Worm (Caenorhabditis elegans) whole organism, L4 larva: Measurements from ENCODE around the gene ZK1320.5.

Experiments
- F10B5.3 ChIP-seq: sonication (generic microtip); optimal IDR thresholded peaks from 2 replicates; lab custom pipeline; 2016; ENCODE audit warnings: mild to moderate bottlenecking, missing genetic modification characterization, missing compliant biosample characterization
- F49E8.2 ChIP-seq: sonication (generic microtip); optimal IDR thresholded peaks from 2 replicates; lab custom pipeline; 2016; ENCODE audit warnings: missing compliant biosample characterization, mild to moderate bottlenecking, missing genetic modification characterization, borderline replicate concordance
- T20F7.1 ChIP-seq: fragments of 200-800 bp; sonication (Bioruptor generic); optimal IDR thresholded peaks from 2 replicates; lab custom pipeline; 2018; ENCODE audit warnings: mild to moderate bottlenecking, missing genetic modification characterization, missing compliant biosample characterization
- T26A8.4 ChIP-seq: fragments of 200-800 bp; sonication (Bioruptor generic); IDR thresholded peaks from 2 replicates; pipeline ENCODE4 v1.3.6; 2022; ENCODE audit warnings: missing genetic modification characterization, missing compliant biosample characterization
- Y5F2A.4 ChIP-seq: fragments of 200-800 bp; sonication (Bioruptor generic); optimal IDR thresholded peaks from 2 replicates; lab custom pipeline; 2018; ENCODE audit warnings: mild to moderate bottlenecking, missing genetic modification characterization, missing compliant biosample characterization
- Y75B8A.6 ChIP-seq: fragments of 200-800 bp; sonication (Bioruptor generic); IDR thresholded peaks from 2 replicates; pipeline ENCODE4 v1.3.6; 2022; ENCODE audit warnings: missing genetic modification reagents, missing genetic modification characterization, missing compliant biosample characterization
- aha-1 ChIP-seq: fragments of 150-350 bp; peaks from one replicate; lab custom pipeline; 2014; ENCODE audit warnings: missing biosample characterization, missing genetic modification characterization
- aly-2 ChIP-seq: sonication (generic microtip); optimal IDR thresholded peaks from 2 replicates; lab custom pipeline; 2018; ENCODE audit warnings: missing biosample characterization, missing genetic modification characterization
- attf-4 ChIP-seq: sonication (generic microtip); optimal IDR thresholded peaks from 3 replicates; lab custom pipeline; 2017; ENCODE audit warnings: missing biosample characterization, missing genetic modification characterization
- ceh-28 ChIP-seq: fragments of 150-350 bp; optimal IDR thresholded peaks from 2 replicates; lab custom pipeline; 2014; ENCODE audit warnings: missing biosample characterization, missing genetic modification reagents, missing genetic modification characterization
- ceh-32 ChIP-seq: sonication (generic microtip); optimal IDR thresholded peaks from 2 replicates; lab custom pipeline; 2016; ENCODE audit warnings: mild to moderate bottlenecking, missing genetic modification characterization, missing compliant biosample characterization; ENCODE audit not compliant: poor library complexity
- ceh-44 ChIP-seq: fragments of 200-800 bp; sonication (Bioruptor generic); IDR thresholded peaks from 2 replicates; pipeline ENCODE4 v1.3.6; 2022; ENCODE audit warnings: missing genetic modification reagents, missing genetic modification characterization, missing compliant biosample characterization
- ceh-62 ChIP-seq: sonication (generic microtip); optimal IDR thresholded peaks from 2 replicates; lab custom pipeline; 2017; ENCODE audit warnings: missing biosample characterization, missing genetic modification characterization
- daf-12 ChIP-seq: fragments of 150-350 bp; optimal IDR thresholded peaks from 2 replicates; lab custom pipeline; 2014; ENCODE audit warnings: missing biosample characterization, missing genetic modification reagents, missing genetic modification characterization
- dpl-1 ChIP-seq: fragments of 150-350 bp; optimal IDR thresholded peaks from 2 replicates; lab custom pipeline; 2014; ENCODE audit warnings: missing biosample characterization, missing genetic modification reagents, missing genetic modification characterization
- egl-27 ChIP-seq: sonication (generic microtip); optimal IDR thresholded peaks from 3 replicates; lab custom pipeline; 2017; ENCODE audit warnings: missing biosample characterization, missing genetic modification reagents, missing genetic modification characterization
- fkh-10 ChIP-seq: fragments of 150-350 bp; optimal IDR thresholded peaks from 2 replicates; lab custom pipeline; 2014; ENCODE audit warnings: missing biosample characterization, missing genetic modification reagents, missing genetic modification characterization
- hmg-1.1 ChIP-seq: fragments of 200-800 bp; sonication (Bioruptor generic); IDR thresholded peaks from 2 replicates; pipeline ENCODE4 v1.3.6; 2022; ENCODE audit warnings: missing genetic modification reagents, missing genetic modification characterization, missing compliant biosample characterization
- lin-1 ChIP-seq: fragments of 200-800 bp; sonication (Bioruptor generic); IDR thresholded peaks from 2 replicates; pipeline ENCODE4 v1.3.6; 2022; ENCODE audit warnings: missing genetic modification reagents, missing genetic modification characterization, missing compliant biosample characterization
- lsy-2 ChIP-seq, 2 experiments: fragments of 150-350 bp in 1 of 2; sonication (generic microtip) in 1 of 2; optimal IDR thresholded peaks; 2 replicates each; lab custom pipeline; 2014 to 2017; ENCODE audit warnings: missing biosample characterization in 2 of 2, missing genetic modification characterization in 2 of 2
- nhr-111 ChIP-seq: fragments of 200-800 bp; sonication (Bioruptor generic); optimal IDR thresholded peaks from 2 replicates; lab custom pipeline; 2018; ENCODE audit warnings: mild to moderate bottlenecking, missing genetic modification characterization, missing compliant biosample characterization
- nhr-25 ChIP-seq: sonication (generic microtip); optimal IDR thresholded peaks from 2 replicates; lab custom pipeline; 2017; ENCODE audit warnings: missing genetic modification characterization, mild to moderate bottlenecking, missing compliant biosample characterization, antibody characterized with exemption, moderate library complexity, borderline replicate concordance; ENCODE audit not compliant: insufficient read depth
- nhr-41 ChIP-seq: fragments of 200-800 bp; sonication (Bioruptor generic); IDR thresholded peaks from 2 replicates; pipeline ENCODE4 v1.3.6; 2022; ENCODE audit warnings: missing genetic modification reagents, missing genetic modification characterization, missing compliant biosample characterization
- nhr-48 ChIP-seq: sonication (generic microtip); optimal IDR thresholded peaks from 2 replicates; lab custom pipeline; 2016; ENCODE audit warnings: mild to moderate bottlenecking, missing genetic modification characterization, missing compliant biosample characterization
- pha-4 ChIP-seq, 2 experiments: fragments of 150-350 bp in 1 of 2; fragments of 200-800 bp in 1 of 2; sonication (Bioruptor generic) in 1 of 2; IDR thresholded peaks in 1 of 2; optimal IDR thresholded peaks in 1 of 2; 2 replicates each; pipeline versions ENCODE4 v1.3.6 to Lab custom; 2014 to 2022; ENCODE audit warnings: missing genetic modification characterization in 2 of 2, missing genetic modification reagents in 2 of 2, missing biosample characterization in 1 of 2, missing compliant biosample characterization in 1 of 2
- php-3 ChIP-seq: fragments of 200-800 bp; sonication (Bioruptor generic); IDR thresholded peaks from 2 replicates; pipeline ENCODE4 v1.3.6; 2022; ENCODE audit warnings: missing genetic modification reagents, missing genetic modification characterization, missing compliant biosample characterization
- rbr-2 ChIP-seq: sonication (generic microtip); optimal IDR thresholded peaks from 2 replicates; lab custom pipeline; 2016; ENCODE audit warnings: missing genotype, missing genetic modification characterization, missing compliant biosample characterization
- skn-1 ChIP-seq: fragments of 150-350 bp; optimal IDR thresholded peaks from 2 replicates; lab custom pipeline; 2014; ENCODE audit warnings: missing biosample characterization, missing genetic modification characterization
- snpc-4 ChIP-seq: fragments of 150-350 bp; optimal IDR thresholded peaks from 2 replicates; lab custom pipeline; 2014; ENCODE audit warnings: missing biosample characterization, missing genetic modification characterization
- spr-3 ChIP-seq: fragments of 200-800 bp; sonication (Bioruptor generic); optimal IDR thresholded peaks from 2 replicates; lab custom pipeline; 2018; ENCODE audit warnings: mild to moderate bottlenecking, missing genetic modification characterization, missing compliant biosample characterization
- unc-62 ChIP-seq, 3 experiments: fragments of 150-350 bp in 1 of 3; sonication (generic microtip); optimal IDR thresholded peaks in 2 of 3; peaks in 1 of 3; 1 replicate in 1 of 3; 2 replicates in 2 of 3; lab custom pipeline; 2014 to 2017; ENCODE audit warnings: missing biosample characterization in 3 of 3, missing genetic modification characterization in 3 of 3, missing genetic modification reagents in 3 of 3, missing genotype in 1 of 3
- zfp-2 ChIP-seq: sonication (generic microtip); optimal IDR thresholded peaks from 2 replicates; lab custom pipeline; 2016; ENCODE audit warnings: mild to moderate bottlenecking, missing genetic modification characterization, missing compliant biosample characterization
- zfp-3 ChIP-seq: fragments of 200-800 bp; sonication (Bioruptor generic); conservative IDR thresholded peaks from 2 replicates; pipeline ENCODE4 v1.3.6; 2022; ENCODE audit warnings: missing genetic modification reagents, missing genetic modification characterization, missing compliant biosample characterization
- zip-11 ChIP-seq: fragments of 200-800 bp; sonication (Bioruptor generic); IDR thresholded peaks from 2 replicates; pipeline ENCODE4 v1.3.6; 2022; ENCODE audit warnings: missing genetic modification characterization, missing compliant biosample characterization
- zip-2 ChIP-seq: fragments of 150-350 bp; optimal IDR thresholded peaks from 2 replicates; lab custom pipeline; 2014; ENCODE audit warnings: missing biosample characterization, missing genetic modification characterization

The ZK1320.5 gene

ce11 chrII:9684175-9684574 lies 18.7 kb upstream of the ZK1320.5 start:
- 0 out of 2 replicates have a peak, but pooled peaks have one; percentile 24 for TF ChIP-seq T26A8.4
- TF ChIP-seq zfp-3: no peak
- peak in 1 of 2 experiments; percentile 52 for TF ChIP-seq unc-62 (GFP tag; optimal IDR thresholded peaks at IDR 0.05 in 1 of 2; lab: Kevin White, UChicago)
- TF ChIP-seq unc-62 (tag; optimal IDR thresholded peaks at IDR 0.05; lab: Kevin White, UChicago): no peak

DNA sequence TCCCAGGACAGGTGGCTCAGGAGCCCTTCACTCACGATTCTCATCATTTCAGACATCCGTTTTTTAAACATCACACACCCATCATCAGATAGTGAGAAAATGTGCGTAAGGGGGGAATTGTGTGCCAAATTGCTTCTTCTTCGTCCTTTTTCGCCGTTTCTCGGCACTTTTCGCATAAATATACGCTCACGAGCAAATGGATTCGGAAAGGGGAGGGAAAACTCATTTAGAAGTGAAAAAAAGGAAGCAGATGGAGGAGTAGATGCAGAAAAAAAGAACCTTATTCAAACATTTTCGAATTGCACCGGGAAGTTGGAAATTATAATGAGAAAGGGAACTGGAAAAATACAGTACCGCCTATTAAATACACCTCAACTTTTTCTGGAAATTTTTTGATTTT lies 16.6 kb upstream of the ZK1320.5 start:
- TF ChIP-seq lsy-2 (tag; optimal IDR thresholded peaks at IDR 0.05; lab: Kevin White, UChicago): no peak
- TF ChIP-seq fkh-10: peak; percentile 18

ce11 chrII:9680493-9680892 lies 15.0 kb upstream of the ZK1320.5 start, which contains the start of gene ZK1320.13:
ZK1320.13 (plus strand) TSS chrII:9680793.
- no peak for TF ChIP-seq aly-2 (tag; lab: Kevin White, UChicago)
- no peak for TF ChIP-seq php-3
- TF ChIP-seq nhr-111: no peak
- no peak for TF ChIP-seq skn-1 (tag; lab: Kevin White, UChicago)
- no peak for TF ChIP-seq T20F7.1 (GFP tag; lab: Kevin White, UChicago)
- no peak for TF ChIP-seq Y75B8A.6 (GFP tag; lab: Robert Waterston, UW)
- TF ChIP-seq ceh-32: no peak
- no peak for TF ChIP-seq ceh-44 (GFP tag; lab: Robert Waterston, UW)
- TF ChIP-seq zip-11 (GFP tag; lab: Robert Waterston, UW): no peak
- no peak for TF ChIP-seq nhr-48 (tag; lab: Kevin White, UChicago)
- no peak for TF ChIP-seq zfp-2 (tag; lab: Kevin White, UChicago)
- TF ChIP-seq rbr-2 (tag; lab: Kevin White, UChicago): no peak
- no peak for TF ChIP-seq snpc-4 (tag; lab: Kevin White, UChicago)
- TF ChIP-seq attf-4 (tag; lab: Kevin White, UChicago): no peak
- TF ChIP-seq spr-3: no peak
- no peak for TF ChIP-seq daf-12 (tag; lab: Kevin White, UChicago)
- no peak for TF ChIP-seq T26A8.4
- no peak for TF ChIP-seq nhr-41 (GFP tag; lab: Robert Waterston, UW)
- no peak for TF ChIP-seq nhr-25 (tag; lab: Kevin White, UChicago)

ce11 chrII:9679842-9680241 lies 14.4 kb upstream of the ZK1320.5 start:
- TF ChIP-seq zip-2 (no peak), dpl-1 (GFP tag; lab: Kevin White, UChicago) (no peak), nhr-111 (no peak), lin-1 (GFP tag; lab: Robert Waterston, UW) (no peak), aha-1 (tag; lab: Kevin White, UChicago) (peak; percentile 7), Y5F2A.4 (GFP tag; lab: Kevin White, UChicago) (no peak), egl-27 (tag; lab: Kevin White, UChicago) (no peak), lsy-2 (tag; optimal IDR thresholded peaks at IDR 0.05; lab: Kevin White, UChicago) (peak in 1 of 2 experiments; percentile 5), T26A8.4 (no peak), ceh-62 (tag; lab: Kevin White, UChicago) (no peak), F49E8.2 (tag; lab: Kevin White, UChicago) (no peak), pha-4 (GFP tag; IDR thresholded peaks at IDR 0.05; lab: Robert Waterston, UW) (no peak), pha-4 (tag; optimal IDR thresholded peaks at IDR 0.05; lab: Kevin White, UChicago) (no peak), ceh-28 (tag; lab: Kevin White, UChicago) (no peak), F10B5.3 (tag; lab: Kevin White, UChicago) (no peak), ceh-32 (no peak), hmg-1.1 (0 out of 2 replicates have a peak, but pooled peaks have one; percentile 28)
